Fruit fly (Drosophila melanogaster): ENCODE data around the gene Polr2M.

Gene Polr2M

DNA sequence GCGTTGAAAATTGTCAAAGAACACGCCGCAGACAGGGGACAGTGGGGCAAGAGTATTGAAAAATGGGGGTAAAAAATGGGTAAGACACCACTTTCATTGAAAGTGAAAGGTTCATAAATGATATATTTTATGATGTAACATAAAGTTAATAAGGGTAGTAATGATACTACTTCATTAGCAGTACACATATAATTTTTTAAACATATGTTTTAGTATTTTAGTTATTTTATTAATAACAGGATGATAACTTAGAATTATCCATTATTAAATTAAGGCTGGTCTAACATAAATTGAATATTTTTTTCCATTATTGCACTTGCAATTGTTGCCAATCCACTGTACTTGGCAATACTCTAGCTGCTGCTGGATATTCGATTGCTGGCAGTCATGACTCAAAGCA, 44.8 kb downstream of the Polr2M start (continued):
- peak; percentile 63 for TF ChIP-seq net (GFP tag; optimal IDR thresholded peaks at IDR 0.05)
- no peak for TF ChIP-seq fkh (GFP tag; optimal IDR thresholded peaks at IDR 0.05)
- TF ChIP-seq CG11294 (GFP tag; IDR thresholded peaks at IDR 0.05) = peak; percentile 25; the same call in 1 of the 2 replicates
- peak; percentile 75 for TF ChIP-seq Lpt (GFP tag; optimal IDR thresholded peaks at IDR 0.05)
- TF ChIP-seq Eip93F (GFP tag; optimal IDR thresholded peaks at IDR 0.05) = no peak
- no peak for TF ChIP-seq CG31627 (GFP tag; optimal IDR thresholded peaks at IDR 0.05)
- peak; percentile 54 for TF ChIP-seq dsx (GFP tag; optimal IDR thresholded peaks at IDR 0.05; ENCODE audit: poor library complexity, severe bottlenecking)
- no peak for TF ChIP-seq Ets21C (GFP tag; optimal IDR thresholded peaks at IDR 0.05)
- TF ChIP-seq Gug (GFP tag; IDR thresholded peaks at IDR 0.05) = peak; percentile 54; the same call in 1 of the 2 replicates
- peak; percentile 90 for TF ChIP-seq CG32006 (GFP tag; optimal IDR thresholded peaks at IDR 0.05)
- TF ChIP-seq salr (GFP tag; optimal IDR thresholded peaks at IDR 0.05) = peak in 1 of 2 experiments; percentile 83
- TF ChIP-seq Sox102F (GFP tag; optimal IDR thresholded peaks at IDR 0.05) = no peak
- TF ChIP-seq CG10669 (GFP tag; optimal IDR thresholded peaks at IDR 0.05) = peak; percentile 50
- peak; percentile 81 for TF ChIP-seq CG4318 (GFP tag; optimal IDR thresholded peaks at IDR 0.05)
- peak; percentile 57 for TF ChIP-seq CG3919 (GFP tag; optimal IDR thresholded peaks at IDR 0.05)
- TF ChIP-seq vri (GFP tag; optimal IDR thresholded peaks at IDR 0.05) = no peak
- peak; percentile 56 for TF ChIP-seq CG16779 (tag; optimal IDR thresholded peaks at IDR 0.05)
- peak; percentile 62 to 68 for TF ChIP-seq ss (GFP tag; optimal IDR thresholded peaks at IDR 0.05)
- no peak for TF ChIP-seq Met (GFP tag; optimal IDR thresholded peaks at IDR 0.05)
- peak; percentile 71 for TF ChIP-seq OdsH (GFP tag; optimal IDR thresholded peaks at IDR 0.05)
- peak; percentile 93 for TF ChIP-seq Eip78C (GFP tag)
- peak; percentile 54 for TF ChIP-seq dac (GFP tag; optimal IDR thresholded peaks at IDR 0.05)
- TF ChIP-seq CG9139 (GFP tag; optimal IDR thresholded peaks at IDR 0.05) = peak; percentile 49
- peak; percentile 90 for TF ChIP-seq CG15336 (GFP tag; IDR thresholded peaks at IDR 0.05)
- peak; percentile 37 for TF ChIP-seq pdm3 (GFP tag; optimal IDR thresholded peaks at IDR 0.05)
- TF ChIP-seq lz (GFP tag; optimal IDR thresholded peaks at IDR 0.05) = no peak
- TF ChIP-seq CG3032 (tag; optimal IDR thresholded peaks at IDR 0.05) = peak; percentile 62
- TF ChIP-seq eg (GFP tag; IDR thresholded peaks at IDR 0.05) = peak; percentile 61; the same call in 2 of the 3 replicates
- TF ChIP-seq CG8632 (GFP tag; optimal IDR thresholded peaks at IDR 0.05) = peak; percentile 41
- no peak for TF ChIP-seq Blimp-1 (GFP tag; optimal IDR thresholded peaks at IDR 0.05)

DNA sequence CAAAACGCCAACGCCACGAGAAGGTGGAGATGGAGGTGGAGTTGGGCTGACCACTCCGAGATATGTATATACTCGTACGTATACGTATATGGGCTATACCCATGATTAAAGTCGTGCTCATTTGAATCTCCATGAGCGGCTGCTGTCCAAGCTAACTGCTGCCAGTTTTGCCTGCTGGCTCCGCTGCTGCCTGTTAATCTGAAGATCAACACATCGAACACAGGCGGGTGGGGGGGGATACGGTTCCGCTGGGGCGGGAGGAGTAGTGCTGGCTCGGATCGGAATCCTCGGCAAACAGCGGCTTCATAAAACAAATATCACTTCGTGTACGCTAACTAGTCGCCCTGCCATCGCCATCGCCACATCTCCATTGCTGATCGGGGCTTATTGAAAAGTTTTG, 46.9 kb downstream of the Polr2M start:
- TF ChIP-seq Eip75B (GFP tag; optimal IDR thresholded peaks at IDR 0.05) (no peak), CG6792 (GFP tag; optimal IDR thresholded peaks at IDR 0.05) (no peak), achi (GFP tag; optimal IDR thresholded peaks at IDR 0.05) (no peak), salr (GFP tag; optimal IDR thresholded peaks at IDR 0.05) (no peak), CG7368 (GFP tag; optimal IDR thresholded peaks at IDR 0.05) (no peak), Hr39 (GFP tag; optimal IDR thresholded peaks at IDR 0.05) (no peak), CG10669 (GFP tag; optimal IDR thresholded peaks at IDR 0.05) (no peak), Eip93F (GFP tag; optimal IDR thresholded peaks at IDR 0.05) (no peak), CG3919 (GFP tag; optimal IDR thresholded peaks at IDR 0.05) (no peak), Eip78C (GFP tag) (no peak), fkh (GFP tag; optimal IDR thresholded peaks at IDR 0.05) (no peak), CG1621 (tag; optimal IDR thresholded peaks at IDR 0.05) (no peak)
